Worm (Caenorhabditis elegans) whole organism, L4/young adult: Measurements from ENCODE around the gene nhr-31.

ENCODE experiments used
- W03F9.2 ChIP-seq: fragments of 150-350 bp; optimal IDR thresholded peaks from 2 replicates; lab custom pipeline; 2014; ENCODE audit warnings: missing biosample characterization, missing genetic modification characterization
- dao-5 ChIP-seq: sonication (generic microtip); optimal IDR thresholded peaks from 2 replicates; lab custom pipeline; 2016; ENCODE audit warnings: missing genotype, missing genetic modification characterization, moderate library complexity, missing compliant biosample characterization
- him-1 ChIP-seq: sonication (generic microtip); optimal IDR thresholded peaks from 2 replicates; lab custom pipeline; 2016; ENCODE audit warnings: missing genotype, missing genetic modification reagents, missing genetic modification characterization, missing compliant biosample characterization

- TF ChIP-seq him-1 (tag; lab: Kevin White, UChicago), result no peak
- TF ChIP-seq W03F9.2 (tag; lab: Kevin White, UChicago), result no peak
- no peak for TF ChIP-seq dao-5
These were observed 5.5 kb downstream of the nhr-31 start for ce11 chrIV:8023861-8024260.
